Worm (Caenorhabditis elegans): ENCODE results near the gene R04A9.3.

The R04A9.3 gene

DNA sequence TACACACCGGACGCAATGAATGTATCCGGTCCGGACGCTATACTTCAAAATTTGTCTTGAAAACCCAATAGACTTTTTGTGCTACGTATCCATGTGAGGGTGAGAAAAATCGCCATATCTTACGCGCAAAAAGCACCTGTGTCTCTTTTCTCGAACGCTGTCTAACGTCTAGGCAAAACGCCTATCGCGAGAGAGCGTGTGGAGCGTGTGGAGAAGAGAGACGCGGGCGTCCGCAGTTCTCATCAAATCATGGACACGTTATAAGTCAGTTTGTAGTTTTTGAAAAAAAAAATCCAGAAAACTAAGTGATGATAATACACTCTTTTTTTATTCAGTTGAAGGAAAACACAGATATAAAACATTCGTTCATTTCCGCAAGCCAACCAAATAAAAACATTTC, 624 bp upstream of the R04A9.3 start:
- TF ChIP-seq aly-2 (tag; optimal IDR thresholded peaks at IDR 0.05) (no peak), dmd-8 (GFP tag; IDR thresholded peaks at IDR 0.05) (no peak), snpc-4 (tag; optimal IDR thresholded peaks at IDR 0.05) (no peak), F44E2.7 (GFP tag; IDR thresholded peaks at IDR 0.05) (no peak), ZK337.2 (GFP tag; IDR thresholded peaks at IDR 0.05) (no peak), Y105C5A.15 (GFP tag; IDR thresholded peaks at IDR 0.05) (no peak), zip-11 (GFP tag; IDR thresholded peaks at IDR 0.05) (no peak), lsy-2 (tag; optimal IDR thresholded peaks at IDR 0.05) (no peak), F49E8.2 (tag; optimal IDR thresholded peaks at IDR 0.05; ENCODE audit: borderline replicate concordance) (no peak), egl-43 (GFP tag; IDR thresholded peaks at IDR 0.05) (0 out of 2 replicates have a peak, but pooled peaks have one; percentile 34), Y5F2A.4 (GFP tag; optimal IDR thresholded peaks at IDR 0.05) (no peak), dmd-6 (GFP tag; IDR thresholded peaks at IDR 0.05) (no peak), arid-1 (GFP tag; conservative IDR thresholded peaks at IDR 0.05) (no peak), hmg-1.1 (GFP tag; IDR thresholded peaks at IDR 0.05) (peak; percentile 62), pha-4 (GFP tag; IDR thresholded peaks at IDR 0.05) (no peak), pha-4 (tag; optimal IDR thresholded peaks at IDR 0.05) (no peak), mdl-1 (tag; optimal IDR thresholded peaks at IDR 0.05) (no peak), mdt-29 (GFP tag; IDR thresholded peaks at IDR 0.05) (no peak), nhr-77 (tag; optimal IDR thresholded peaks at IDR 0.05) (no peak), ceh-62 (tag; optimal IDR thresholded peaks at IDR 0.05) (no peak), aha-1 (tag) (peak; percentile 70), nhr-42 (GFP tag; IDR thresholded peaks at IDR 0.05) (no peak), lim-7 (GFP tag; IDR thresholded peaks at IDR 0.05) (no peak), unc-130 (GFP tag; optimal IDR thresholded peaks at IDR 0.05) (no peak), madf-9 (GFP tag; conservative IDR thresholded peaks at IDR 0.05) (no peak), T20F7.1 (GFP tag; optimal IDR thresholded peaks at IDR 0.05) (no peak), mxl-3 (GFP tag; optimal IDR thresholded peaks at IDR 0.05) (peak; percentile 62), dmd-9 (GFP tag; IDR thresholded peaks at IDR 0.05) (no peak), gei-8 (GFP tag; optimal IDR thresholded peaks at IDR 0.05) (no peak), unc-39 (tag; optimal IDR thresholded peaks at IDR 0.05) (no peak), D1046.2 (GFP tag; IDR thresholded peaks at IDR 0.05) (no peak), nhr-102 (tag; optimal IDR thresholded peaks at IDR 0.05) (no peak), daf-19 (GFP tag; conservative IDR thresholded peaks at IDR 0.05) (no peak), hlh-30 (tag; optimal IDR thresholded peaks at IDR 0.05; ENCODE audit: insufficient read depth) (peak; percentile 55), zag-1 (tag; optimal IDR thresholded peaks at IDR 0.05) (no peak), set-16 (GFP tag; IDR thresholded peaks at IDR 0.05) (no peak), ama-1 (optimal IDR thresholded peaks at IDR 0.05) (no peak), Y48G9A.11 (GFP tag; IDR thresholded peaks at IDR 0.05) (no peak), nhr-10 (tag; optimal IDR thresholded peaks at IDR 0.05) (no peak), dve-1 (tag; optimal IDR thresholded peaks at IDR 0.05; ENCODE audit: insufficient read depth) (peak; percentile 11), nhr-28 (tag; optimal IDR thresholded peaks at IDR 0.05) (peak; percentile 13), zfp-3 (GFP tag; conservative IDR thresholded peaks at IDR 0.05) (no peak), mes-2 (tag; optimal IDR thresholded peaks at IDR 0.05; ENCODE audit: poor library complexity, severe bottlenecking) (peak; percentile 43), ceh-20 (GFP tag; IDR thresholded peaks at IDR 0.05) (no peak), hlh-11 (tag; optimal IDR thresholded peaks at IDR 0.05) (peak; percentile 22), nhr-48 (tag; optimal IDR thresholded peaks at IDR 0.05) (no peak), snpc-1.2 (GFP tag; IDR thresholded peaks at IDR 0.05) (no peak), mep-1 (tag; optimal IDR thresholded peaks at IDR 0.05) (peak; percentile 7)

Measured in whole organism, L4 larva.